Worm (Caenorhabditis elegans) whole organism, early embryonic: Measurements from ENCODE around the gene sru-19.

Experiments
- F13C5.2 ChIP-seq: sonication (generic microtip); optimal IDR thresholded peaks from 2 replicates; lab custom pipeline; 2017; ENCODE audit warnings: mild to moderate bottlenecking, missing genetic modification characterization, inconsistent platforms, missing compliant biosample characterization
- pes-1 ChIP-seq: fragments of 200-800 bp; sonication (Bioruptor generic); IDR thresholded peaks from 2 replicates; pipeline ENCODE4 v1.3.6; 2022; ENCODE audit warnings: missing genetic modification reagents, missing genetic modification characterization, missing compliant biosample characterization

DNA sequence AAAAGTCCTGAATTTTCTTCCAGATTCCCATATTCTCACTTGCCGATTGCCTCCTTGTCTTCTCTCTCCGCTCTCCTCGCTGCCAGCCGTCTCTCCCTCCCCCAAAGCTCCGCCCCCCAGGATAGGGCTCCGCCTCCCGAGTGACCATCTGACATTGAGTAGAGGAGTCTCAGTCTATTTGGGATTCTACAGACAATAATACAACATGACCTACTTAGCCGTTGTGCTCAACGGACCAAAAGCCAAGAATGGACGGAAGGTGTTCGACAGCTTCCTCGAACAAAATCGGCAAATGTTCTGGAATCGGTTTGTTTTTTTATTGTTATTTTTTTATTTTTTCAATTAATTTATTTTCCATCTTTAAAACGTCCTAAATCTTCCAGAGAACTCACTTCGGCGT is 43.7 kb downstream of the sru-19 start, which contains the start of gene ham-1:
- TF ChIP-seq F13C5.2 (tag; lab: Kevin White, UChicago) = no peak
- TF ChIP-seq pes-1 = no peak
